Worm (Caenorhabditis elegans) whole organism, mixed stage, embryonic: Measurements from ENCODE around the gene gmps-1.

Experiments used
- cnd-1 ChIP-seq: fragments of 200-800 bp; sonication (Bioruptor generic); optimal IDR thresholded peaks from 2 replicates; lab custom pipeline; 2018; ENCODE audit warnings: mild to moderate bottlenecking, missing genetic modification characterization, missing compliant biosample characterization
- pha-4 ChIP-seq: fragments of 150-350 bp; optimal IDR thresholded peaks from 2 replicates; lab custom pipeline; 2018; ENCODE audit warnings: missing biosample characterization, missing genetic modification reagents, missing genetic modification characterization
- ztf-11 ChIP-seq: fragments of 150-350 bp; optimal IDR thresholded peaks from 2 replicates; lab custom pipeline; 2014; ENCODE audit warnings: missing biosample characterization, missing genetic modification characterization

DNA sequence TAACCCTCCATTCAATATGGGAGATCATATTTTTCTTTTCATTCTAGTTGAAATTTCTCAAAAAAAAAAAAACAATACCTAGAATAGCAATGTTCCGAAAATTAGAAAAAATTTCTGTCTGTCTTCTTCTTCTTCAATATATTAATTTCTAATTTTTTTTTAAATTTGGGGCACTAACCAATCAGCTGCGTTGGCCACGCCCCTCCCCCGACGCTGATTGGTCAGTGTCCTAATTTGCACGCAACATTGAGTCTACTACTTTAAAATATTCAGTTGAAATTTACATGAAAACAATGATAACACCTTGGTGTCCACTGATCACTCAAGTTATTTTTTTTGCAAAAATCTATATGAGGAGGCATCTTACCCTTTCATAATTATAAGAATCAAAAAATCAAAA lies 27.4 kb upstream of the gmps-1 start:
- TF ChIP-seq cnd-1 (tag; lab: Kevin White, UChicago) (no peak), ztf-11 (tag; lab: Kevin White, UChicago) (no peak), pha-4 (tag; lab: Kevin White, UChicago) (no peak)
